Fruit fly (Drosophila melanogaster) whole organism, embryonic: ENCODE results near the gene CG18233.

Experiments
- Bdp1 ChIP-seq: fragments of 200-800 bp; sonication (Bioruptor generic); optimal IDR thresholded peaks from 3 replicates; lab custom pipeline; 2016; ENCODE audit warnings: missing biosample characterization, missing genetic modification characterization
- CG11093 ChIP-seq: fragments of 200-800 bp; sonication (Bioruptor generic); IDR thresholded peaks from 3 replicates; pipeline ENCODE4 v1.3.6; 2022; ENCODE audit warnings: missing biosample characterization, missing genetic modification characterization
- CG11456 ChIP-seq: fragments of 200-800 bp; sonication (Bioruptor generic); IDR thresholded peaks from 3 replicates; pipeline ENCODE4 v1.3.6; 2022; ENCODE audit warnings: missing biosample characterization, missing genetic modification characterization
- CG11696 ChIP-seq: fragments of 200-800 bp; sonication (Bioruptor generic); IDR thresholded peaks from 2 replicates; pipeline ENCODE4 v1.3.6; 2022; ENCODE audit warnings: missing biosample characterization, missing genetic modification characterization
- CG12744 ChIP-seq: fragments of 200-800 bp; sonication (Bioruptor generic); optimal IDR thresholded peaks from 2 replicates; lab custom pipeline; 2016; ENCODE audit warnings: missing biosample characterization, missing genetic modification characterization
- CG13424 ChIP-seq: fragments of 200-800 bp; sonication (Bioruptor generic); optimal IDR thresholded peaks from 2 replicates; lab custom pipeline; 2019; ENCODE audit warnings: missing biosample characterization, mild to moderate bottlenecking, missing genetic modification characterization, moderate library complexity
- CG14050 ChIP-seq: fragments of 200-800 bp; sonication (Bioruptor generic); IDR thresholded peaks from 3 replicates; pipeline ENCODE4 v1.3.6; 2022; ENCODE audit warnings: missing biosample characterization, missing genetic modification characterization
- CG14667 ChIP-seq: fragments of 200-800 bp; sonication (Bioruptor generic); IDR thresholded peaks from 2 replicates; pipeline ENCODE4 v1.3.6; 2022; ENCODE audit warnings: missing biosample characterization, missing genetic modification characterization
- CG15479 ChIP-seq: fragments of 200-800 bp; sonication (Bioruptor generic); optimal IDR thresholded peaks from 3 replicates; lab custom pipeline; 2019; ENCODE audit warnings: missing biosample characterization, mild to moderate bottlenecking, missing genetic modification characterization, moderate library complexity
- CG1647 ChIP-seq: fragments of 200-800 bp; sonication (Bioruptor generic); optimal IDR thresholded peaks from 3 replicates; lab custom pipeline; 2016; ENCODE audit warnings: missing biosample characterization, missing genetic modification characterization
- CG16815 ChIP-seq: fragments of 200-800 bp; sonication (Bioruptor generic); optimal IDR thresholded peaks from 3 replicates; lab custom pipeline; 2017; ENCODE audit warnings: missing biosample characterization, mild to moderate bottlenecking, missing genetic modification characterization
- CG17802 ChIP-seq: fragments of 200-800 bp; sonication (Bioruptor generic); optimal IDR thresholded peaks from 2 replicates; lab custom pipeline; 2018; ENCODE audit warnings: missing biosample characterization, mild to moderate bottlenecking, missing genetic modification characterization, moderate library complexity
- CG4282 ChIP-seq: fragments of 200-800 bp; sonication (Bioruptor generic); optimal IDR thresholded peaks from 2 replicates; lab custom pipeline; 2016; ENCODE audit warnings: missing biosample characterization, missing genetic modification characterization
- CG6689 ChIP-seq: fragments of 200-800 bp; sonication (Bioruptor generic); IDR thresholded peaks from 2 replicates; pipeline ENCODE4 v1.3.6; 2022; ENCODE audit warnings: missing biosample characterization, missing genetic modification characterization
- CG6854 ChIP-seq: fragments of 200-800 bp; sonication (Bioruptor generic); optimal IDR thresholded peaks from 3 replicates; lab custom pipeline; 2017; ENCODE audit warnings: missing biosample characterization, mild to moderate bottlenecking, missing genetic modification characterization
- CG7372 ChIP-seq: fragments of 200-800 bp; sonication (Bioruptor generic); IDR thresholded peaks from 2 replicates; pipeline ENCODE4 v1.3.6; 2022; ENCODE audit warnings: missing biosample characterization, missing genetic modification characterization
- CG7963 ChIP-seq: fragments of 200-800 bp; sonication (Bioruptor generic); IDR thresholded peaks from 3 replicates; pipeline ENCODE4 v1.3.6; 2022; ENCODE audit warnings: missing biosample characterization, missing genetic modification characterization; ENCODE audit not compliant: partially characterized antibody
- CrebB ChIP-seq: fragments of 200-800 bp; sonication (Bioruptor generic); optimal IDR thresholded peaks from 3 replicates; lab custom pipeline; 2018; ENCODE audit warnings: missing biosample characterization, mild to moderate bottlenecking, missing genetic modification characterization
- Dad ChIP-seq: fragments of 200-800 bp; sonication (Bioruptor generic); optimal IDR thresholded peaks from 3 replicates; lab custom pipeline; 2016; ENCODE audit warnings: missing biosample characterization, missing genetic modification characterization
- ERR ChIP-seq: fragments of 200-800 bp; sonication (Bioruptor generic); optimal IDR thresholded peaks from 2 replicates; lab custom pipeline; 2016; ENCODE audit warnings: missing biosample characterization, missing genetic modification characterization
- GATAe ChIP-seq: fragments of 200-800 bp; sonication (Bioruptor generic); conservative IDR thresholded peaks from 2 replicates; pipeline ENCODE4 v1.3.6; 2022; ENCODE audit warnings: missing biosample characterization, missing genetic modification characterization
- HLHmδ ChIP-seq: fragments of 200-800 bp; sonication (Bioruptor generic); optimal IDR thresholded peaks from 2 replicates; lab custom pipeline; 2018; ENCODE audit warnings: missing biosample characterization, mild to moderate bottlenecking, missing genetic modification characterization, moderate library complexity
- Med ChIP-seq: fragments of 200-800 bp; sonication (Bioruptor generic); peaks from one replicate; lab custom pipeline; 2016; ENCODE audit warnings: missing biosample characterization, missing genetic modification characterization, mild to moderate bottlenecking, inconsistent platforms, moderate library complexity
- Mrtf ChIP-seq: fragments of 200-800 bp; sonication (Bioruptor generic); IDR thresholded peaks from 3 replicates; pipeline ENCODE4 v1.3.6; 2022; ENCODE audit warnings: missing biosample characterization, missing genetic modification characterization
- NC2α ChIP-seq: fragments of 200-800 bp; sonication (Bioruptor generic); optimal IDR thresholded peaks from 2 replicates; lab custom pipeline; 2016; ENCODE audit warnings: missing biosample characterization, missing genetic modification characterization
- NfI ChIP-seq: fragments of 200-800 bp; sonication (Bioruptor generic); optimal IDR thresholded peaks from 3 replicates; lab custom pipeline; 2018; ENCODE audit warnings: missing biosample characterization, mild to moderate bottlenecking, missing genetic modification characterization, moderate library complexity
- Oli ChIP-seq: fragments of 200-800 bp; sonication (Bioruptor generic); optimal IDR thresholded peaks from 2 replicates; lab custom pipeline; 2018; ENCODE audit warnings: missing biosample characterization, mild to moderate bottlenecking, missing genetic modification characterization, moderate library complexity
- Ravus ChIP-seq: fragments of 200-800 bp; sonication (Bioruptor generic); IDR thresholded peaks from 2 replicates; pipeline ENCODE4 v1.3.6; 2022; ENCODE audit warnings: missing biosample characterization, missing genetic modification characterization
- Xbp1 ChIP-seq: fragments of 200-800 bp; sonication (Bioruptor generic); optimal IDR thresholded peaks from 3 replicates; lab custom pipeline; 2016; ENCODE audit warnings: missing biosample characterization, mild to moderate bottlenecking, missing genetic modification characterization
- cas ChIP-seq: fragments of 200-800 bp; sonication (Bioruptor generic); IDR thresholded peaks from 2 replicates; pipeline ENCODE4 v1.3.6; 2022; ENCODE audit warnings: missing biosample characterization, missing genetic modification characterization
- exex ChIP-seq: fragments of 200-800 bp; sonication (Bioruptor generic); optimal IDR thresholded peaks from 4 replicates; lab custom pipeline; 2018; ENCODE audit warnings: missing biosample characterization, mild to moderate bottlenecking, missing genetic modification characterization, moderate library complexity
- gem ChIP-seq: fragments of 200-800 bp; sonication (Bioruptor generic); optimal IDR thresholded peaks from 2 replicates; lab custom pipeline; 2019; ENCODE audit warnings: missing biosample characterization, mild to moderate bottlenecking, missing genetic modification characterization, moderate library complexity
- hb ChIP-seq: fragments of 200-800 bp; sonication (Bioruptor generic); IDR thresholded peaks from 3 replicates; pipeline ENCODE4 v1.3.6; 2022; ENCODE audit warnings: missing biosample characterization, missing genetic modification characterization; ENCODE audit not compliant: partially characterized antibody
- ken ChIP-seq: fragments of 200-800 bp; sonication (Bioruptor generic); IDR thresholded peaks from 3 replicates; pipeline ENCODE4 v1.3.6; 2022; ENCODE audit warnings: missing biosample characterization, missing genetic modification characterization
- klu ChIP-seq: fragments of 200-800 bp; sonication (Bioruptor generic); IDR thresholded peaks from 2 replicates; pipeline ENCODE4 v1.3.6; 2022; ENCODE audit warnings: missing biosample characterization, missing genetic modification characterization
- maf-S ChIP-seq: fragments of 200-800 bp; sonication (Bioruptor generic); optimal IDR thresholded peaks from 2 replicates; lab custom pipeline; 2016; ENCODE audit warnings: missing biosample characterization, missing genetic modification characterization
- pan ChIP-seq, 4 experiments: fragments of >200 bp in 3 of 4; fragments of 200-800 bp in 1 of 4; sonication (Bioruptor generic) in 1 of 4; optimal IDR thresholded peaks in 3 of 4; IDR thresholded peaks in 1 of 4; 2 replicates each; pipeline versions ENCODE4 v1.3.6 to Lab custom; 2017 to 2022; ENCODE audit warnings: missing biosample characterization in 2 of 4, missing genetic modification characterization in 2 of 4, mixed read lengths in 1 of 4
- pita ChIP-seq: fragments of 200-800 bp; sonication (Bioruptor generic); optimal IDR thresholded peaks from 2 replicates; lab custom pipeline; 2017; ENCODE audit warnings: missing biosample characterization, mild to moderate bottlenecking, missing genetic modification characterization
- pnt ChIP-seq: fragments of 200-800 bp; sonication (Bioruptor generic); optimal IDR thresholded peaks from 3 replicates; lab custom pipeline; 2016; ENCODE audit warnings: missing biosample characterization, missing genetic modification characterization
- prd ChIP-seq, 3 experiments: fragments of >200 bp in 2 of 3; fragments of 200-800 bp in 1 of 3; sonication (Bioruptor generic) in 1 of 3; optimal IDR thresholded peaks in 2 of 3; IDR thresholded peaks in 1 of 3; 2 replicates in 2 of 3; 3 replicates in 1 of 3; pipeline versions ENCODE4 v1.3.6 to Lab custom; 2017 to 2022; ENCODE audit warnings: missing biosample characterization in 1 of 3, missing genetic modification characterization in 1 of 3
- repo ChIP-seq: fragments of 200-800 bp; sonication (Bioruptor generic); optimal IDR thresholded peaks from 2 replicates; lab custom pipeline; 2016; ENCODE audit warnings: missing biosample characterization, missing genetic modification characterization
- seq ChIP-seq: fragments of 200-800 bp; sonication (Bioruptor generic); IDR thresholded peaks from 2 replicates; pipeline ENCODE4 v1.3.6; 2022; ENCODE audit warnings: missing biosample characterization, missing genetic modification characterization
- tio ChIP-seq: fragments of 200-800 bp; sonication (Bioruptor generic); optimal IDR thresholded peaks from 2 replicates; lab custom pipeline; 2017; ENCODE audit warnings: missing biosample characterization, missing genetic modification characterization, inconsistent platforms
- tx ChIP-seq: fragments of 200-800 bp; sonication (Bioruptor generic); optimal IDR thresholded peaks from 2 replicates; lab custom pipeline; 2016; ENCODE audit warnings: missing biosample characterization, missing genetic modification characterization
- wek ChIP-seq: fragments of 200-800 bp; sonication (Bioruptor generic); optimal IDR thresholded peaks from 3 replicates; lab custom pipeline; 2018; ENCODE audit warnings: missing biosample characterization, mild to moderate bottlenecking, missing genetic modification characterization, moderate library complexity
- zf30C ChIP-seq: fragments of 200-800 bp; sonication (Bioruptor generic); optimal IDR thresholded peaks from 3 replicates; lab custom pipeline; 2018; ENCODE audit warnings: missing biosample characterization, mild to moderate bottlenecking, missing genetic modification characterization

The CG18233 gene

DNA sequence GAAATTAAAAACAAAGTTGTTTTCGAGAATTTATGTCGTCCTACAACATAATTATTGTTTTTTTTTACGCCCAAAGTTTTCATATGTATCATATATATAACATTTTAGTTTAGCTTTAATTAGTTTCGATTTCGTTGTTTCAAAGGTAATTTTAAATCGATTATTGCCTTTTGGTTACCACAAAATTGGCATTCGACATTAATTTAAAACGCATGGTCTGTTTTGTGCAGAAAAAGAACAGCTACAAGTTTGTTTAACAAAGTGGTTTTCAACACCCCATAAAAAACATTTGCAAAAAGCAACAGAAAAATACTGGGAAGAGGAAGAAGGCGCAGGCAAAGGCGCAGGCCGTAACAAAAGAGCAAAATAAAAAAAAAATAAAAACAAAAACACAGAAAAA is 33.2 kb downstream of the CG18233 start:
- TF ChIP-seq CG11456 (GFP tag; lab: Robert Waterston, UW) (no peak), gem (tag; lab: Kevin White, UChicago) (peak; percentile 26), Med (GFP tag; lab: Kevin White, UChicago) (no peak), CG6854 (GFP tag; lab: Kevin White, UChicago) (no peak), tio (GFP tag; lab: Kevin White, UChicago) (peak; percentile 18)

DNA sequence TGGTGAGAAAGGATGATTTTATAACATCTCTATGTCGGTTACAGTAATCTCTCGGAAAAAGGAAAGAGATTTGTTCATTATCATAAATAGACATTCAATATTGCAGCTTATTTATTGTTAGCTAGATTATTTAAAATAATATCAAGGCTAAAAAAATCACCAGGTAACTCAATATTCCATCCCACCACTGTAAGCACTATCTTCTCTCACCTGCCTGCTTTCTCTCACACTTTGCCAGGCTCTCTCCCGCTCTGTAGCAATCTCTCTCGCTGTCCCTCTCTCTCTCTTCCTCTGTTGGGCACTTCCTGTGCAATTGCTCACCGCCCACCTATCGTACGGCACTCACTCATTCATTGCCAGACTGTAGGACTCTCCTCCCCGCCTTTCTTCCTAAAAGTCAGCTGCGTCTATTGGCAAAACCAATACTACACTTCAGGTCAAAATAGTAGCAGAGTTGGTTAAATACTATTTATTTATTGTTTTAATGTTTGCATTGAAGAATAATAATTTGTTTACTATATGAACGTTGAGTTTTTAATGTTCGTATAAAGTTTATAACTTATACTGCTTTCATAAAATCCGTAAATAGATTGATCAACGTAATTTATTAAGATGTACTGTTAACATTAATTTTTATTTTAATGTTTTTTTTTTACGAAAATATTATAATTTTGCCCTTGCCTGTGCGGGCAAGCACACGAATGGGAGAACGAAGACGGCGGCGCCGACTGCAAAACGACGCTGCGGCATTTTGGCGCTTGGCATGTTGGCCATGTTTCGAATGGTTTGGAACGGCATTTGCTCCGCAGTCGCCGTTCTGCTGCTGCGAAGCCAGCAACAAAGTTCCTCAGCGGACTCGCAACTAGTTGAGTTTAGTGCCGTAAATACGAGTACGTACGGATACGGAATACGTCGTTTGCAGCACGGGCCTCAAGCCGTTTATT is 35.6 kb downstream of the CG18233 start:
- TF ChIP-seq exex (tag; lab: Kevin White, UChicago) = peak; percentile 62
- peak; percentile 96 for TF ChIP-seq CG13424 (tag; lab: Kevin White, UChicago)
- TF ChIP-seq CG12744 = peak; percentile 94
- peak; percentile 98 for TF ChIP-seq Mrtf (GFP tag; lab: Robert Waterston, UW)
- TF ChIP-seq maf-S = peak; percentile 84
- TF ChIP-seq CG11696 = peak; percentile 91
- peak; percentile 94 for TF ChIP-seq NfI (GFP tag; lab: Kevin White, UChicago)
- TF ChIP-seq HLHmδ (GFP tag; lab: Kevin White, UChicago) = peak; percentile 36
- TF ChIP-seq CG6689 (GFP tag; lab: Robert Waterston, UW) = peak; percentile 93
- TF ChIP-seq CG15479 = peak; percentile 22
- TF ChIP-seq Oli (tag; lab: Kevin White, UChicago) = peak; percentile 87
- TF ChIP-seq Ravus (GFP tag; lab: Robert Waterston, UW) = peak; percentile 94
- no peak for TF ChIP-seq CG7963
- TF ChIP-seq Dad (GFP tag; lab: Kevin White, UChicago) = peak; percentile 79
- TF ChIP-seq CG14050 = peak; percentile 95
- TF ChIP-seq Xbp1 (GFP tag; lab: Kevin White, UChicago) = peak; percentile 95
- TF ChIP-seq pnt (GFP tag; lab: Kevin White, UChicago) = peak; percentile 75
- peak; percentile 92 for TF ChIP-seq CG11093
- peak; percentile 93 for TF ChIP-seq tx
- TF ChIP-seq pita (GFP tag; lab: Kevin White, UChicago) = no peak
- TF ChIP-seq Bdp1 (GFP tag; lab: Kevin White, UChicago) = peak; percentile 77
- peak; percentile 92 for TF ChIP-seq ken
- peak; percentile 82 for TF ChIP-seq NC2α (GFP tag; lab: Kevin White, UChicago)
- peak; percentile 87 for TF ChIP-seq CG16815 (GFP tag; lab: Kevin White, UChicago)
- TF ChIP-seq pan (optimal IDR thresholded peaks at IDR 0.05; lab: Kevin White, UChicago) = no peak
- peak in 1 of 2 experiments; percentile 98 for TF ChIP-seq pan (GFP tag; optimal IDR thresholded peaks at IDR 0.05 in 1 of 2, IDR thresholded peaks at IDR 0.05 in 1 of 2)
- peak; percentile 91 for TF ChIP-seq repo (GFP tag; lab: Kevin White, UChicago)
- peak; percentile 88 for TF ChIP-seq ERR (GFP tag; lab: Kevin White, UChicago)
- peak; percentile 74 for TF ChIP-seq CG4282
- TF ChIP-seq zf30C (GFP tag; lab: Kevin White, UChicago) = peak; percentile 71
- TF ChIP-seq prd (optimal IDR thresholded peaks at IDR 0.05; lab: Kevin White, UChicago) = no peak
- TF ChIP-seq prd (GFP tag; IDR thresholded peaks at IDR 0.05; lab: Robert Waterston, UW) = peak; percentile 98
- TF ChIP-seq CG14667 (GFP tag; lab: Robert Waterston, UW) = peak; percentile 97
- TF ChIP-seq klu = peak; percentile 95
- TF ChIP-seq hb (GFP tag; lab: Robert Waterston, UW) = no peak
- peak; percentile 96 for TF ChIP-seq cas (GFP tag; lab: Robert Waterston, UW)
- peak; percentile 45 for TF ChIP-seq CG17802
- TF ChIP-seq CG7372 = peak; percentile 97
- TF ChIP-seq GATAe (GFP tag; lab: Robert Waterston, UW) = peak; percentile 83
- TF ChIP-seq CrebB = peak; percentile 94
- peak; percentile 84 for TF ChIP-seq CG1647
- no peak for TF ChIP-seq wek (GFP tag; lab: Kevin White, UChicago)
- peak; percentile 95 for TF ChIP-seq seq (GFP tag; lab: Robert Waterston, UW)
